Fruit fly (Drosophila melanogaster): ENCODE results near the gene CG12983.
A peak's percentile ranks its signal among the peaks of the same experiment; 100 is the strongest.

CG12983 gene

DNA sequence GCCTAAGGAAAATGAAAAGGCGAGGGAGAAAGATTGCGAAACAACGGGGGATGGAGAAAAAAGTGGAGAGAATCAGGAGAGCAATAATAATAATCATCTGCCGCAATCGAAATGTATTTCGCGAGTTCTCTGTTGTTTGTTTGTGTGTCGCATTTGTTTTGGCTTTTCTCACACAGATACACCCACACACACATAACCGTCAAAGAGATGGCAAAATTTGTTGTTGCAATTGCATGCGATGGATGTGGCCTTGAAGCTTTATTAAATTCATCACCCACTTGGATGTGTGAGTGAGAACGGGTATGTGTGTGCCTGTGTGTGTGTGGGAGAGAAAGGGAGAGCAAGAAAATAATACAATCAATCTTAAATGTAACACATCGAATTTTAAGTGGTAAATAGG, 45.1 kb upstream of the CG12983 start:
- peak; percentile 52 for TF ChIP-seq ftz-f1 (GFP tag; optimal IDR thresholded peaks at IDR 0.05)
- TF ChIP-seq Eip74EF (GFP tag; optimal IDR thresholded peaks at IDR 0.05): no peak
- no peak for TF ChIP-seq Kr (GFP tag; optimal IDR thresholded peaks at IDR 0.05)
- TF ChIP-seq CTCF (GFP tag; optimal IDR thresholded peaks at IDR 0.05): no peak
- TF ChIP-seq Trl (optimal IDR thresholded peaks at IDR 0.05): peak in 1 of 2 experiments; percentile 16
- TF ChIP-seq Trl (GFP tag; optimal IDR thresholded peaks at IDR 0.05): no peak
- no peak for TF ChIP-seq CG3847 (GFP tag; IDR thresholded peaks at IDR 0.05)
- TF ChIP-seq CG12659 (GFP tag; optimal IDR thresholded peaks at IDR 0.05): no peak
- TF ChIP-seq ERR (GFP tag; optimal IDR thresholded peaks at IDR 0.05): no peak
- no peak for TF ChIP-seq ems (GFP tag; optimal IDR thresholded peaks at IDR 0.05)
- TF ChIP-seq cg (GFP tag; optimal IDR thresholded peaks at IDR 0.05): peak; percentile 68
- no peak for TF ChIP-seq CG2875 (GFP tag; optimal IDR thresholded peaks at IDR 0.05)
- TF ChIP-seq Deaf1 (tag; optimal IDR thresholded peaks at IDR 0.05): no peak
- no peak for TF ChIP-seq lab (GFP tag; optimal IDR thresholded peaks at IDR 0.05)
- TF ChIP-seq D (optimal IDR thresholded peaks at IDR 0.05): no peak
- no peak for TF ChIP-seq D (GFP tag; optimal IDR thresholded peaks at IDR 0.05)
- TF ChIP-seq chinmo (GFP tag; IDR thresholded peaks at IDR 0.05; ENCODE audit: partially characterized antibody): 0 out of 4 replicates have a peak, but pooled peaks have one; percentile 42

- TF ChIP-seq NFAT (GFP tag; IDR thresholded peaks at IDR 0.05) (no peak), lab (GFP tag; optimal IDR thresholded peaks at IDR 0.05) (peak; percentile 61), sna (GFP tag; IDR thresholded peaks at IDR 0.05; ENCODE audit: partially characterized antibody) (no peak), scrt (GFP tag; optimal IDR thresholded peaks at IDR 0.05) (peak; percentile 45), Mad (GFP tag; optimal IDR thresholded peaks at IDR 0.05) (no peak), luna (GFP tag; optimal IDR thresholded peaks at IDR 0.05) (no peak), rib (GFP tag; IDR thresholded peaks at IDR 0.05) (peak; percentile 74; the same call in 1 of the 2 replicates), chn (GFP tag; optimal IDR thresholded peaks at IDR 0.05) (peak; percentile 14), Dp (GFP tag; optimal IDR thresholded peaks at IDR 0.05) (no peak), gt (GFP tag; IDR thresholded peaks at IDR 0.05) (no peak), sens (GFP tag) (peak; percentile 55), GATAe (GFP tag; conservative IDR thresholded peaks at IDR 0.05) (peak; percentile 63), hth (optimal IDR thresholded peaks at IDR 0.05) (no peak), Nf-YA (GFP tag; IDR thresholded peaks at IDR 0.05) (no peak), dmrt11E (tag; optimal IDR thresholded peaks at IDR 0.05) (no peak), CG7372 (GFP tag; IDR thresholded peaks at IDR 0.05) (no peak), Doc3 (GFP tag; IDR thresholded peaks at IDR 0.05; ENCODE audit: partially characterized antibody) (no peak), Atf3 (GFP tag; optimal IDR thresholded peaks at IDR 0.05) (no peak), CG15479 (GFP tag; optimal IDR thresholded peaks at IDR 0.05) (peak; percentile 98), ase (GFP tag; IDR thresholded peaks at IDR 0.05) (no peak), PHDP (tag; optimal IDR thresholded peaks at IDR 0.05) (peak; percentile 33), NfI (GFP tag; optimal IDR thresholded peaks at IDR 0.05) (no peak), h (optimal IDR thresholded peaks at IDR 0.05) (no peak), sima (GFP tag; optimal IDR thresholded peaks at IDR 0.05) (no peak), pita (GFP tag; optimal IDR thresholded peaks at IDR 0.05) (no peak), CG8290 (GFP tag; optimal IDR thresholded peaks at IDR 0.05) (no peak), CG8290 (tag; optimal IDR thresholded peaks at IDR 0.05) (no peak), CG31388 (GFP tag; optimal IDR thresholded peaks at IDR 0.05) (no peak), Fer1 (GFP tag; optimal IDR thresholded peaks at IDR 0.05) (peak; percentile 35), CG3163 (GFP tag; optimal IDR thresholded peaks at IDR 0.05) (peak; percentile 59), D (optimal IDR thresholded peaks at IDR 0.05) (no peak), D (GFP tag; optimal IDR thresholded peaks at IDR 0.05) (no peak), CG5953 (GFP tag; IDR thresholded peaks at IDR 0.05) (no peak), CG1792 (GFP tag; optimal IDR thresholded peaks at IDR 0.05) (no peak), CG34376 (GFP tag; optimal IDR thresholded peaks at IDR 0.05) (peak; percentile 8), en (GFP tag; optimal IDR thresholded peaks at IDR 0.05) (no peak), Opbp (GFP tag; IDR thresholded peaks at IDR 0.05; ENCODE audit: partially characterized antibody) (no peak)
Measured at dm6 chr3L:21010846-21011607, 44.5 kb upstream of the CG12983 start.
